Worm (Caenorhabditis elegans) whole organism, mixed stage, embryonic: ENCODE measurements around the gene rnp-3.
"Not testable (repeated sequence)": the region's sequence is repeated elsewhere in the genome, so short reads cannot be mapped to it uniquely, and the experiment has no call there.

Source experiments
- lin-13 ChIP-seq: fragments of 150-350 bp; optimal IDR thresholded peaks from 2 replicates; lab custom pipeline; 2014; ENCODE audit warnings: missing biosample characterization, missing genetic modification characterization
- pha-4 ChIP-seq: fragments of 150-350 bp; optimal IDR thresholded peaks from 2 replicates; lab custom pipeline; 2018; ENCODE audit warnings: missing biosample characterization, missing genetic modification reagents, missing genetic modification characterization
- snpc-4 ChIP-seq: fragments of 150-350 bp; optimal IDR thresholded peaks from 2 replicates; lab custom pipeline; 2014; ENCODE audit warnings: missing biosample characterization, missing genetic modification characterization
- unc-62 ChIP-seq: fragments of 150-350 bp; optimal IDR thresholded peaks from 2 replicates; lab custom pipeline; 2014; ENCODE audit warnings: missing biosample characterization, missing genetic modification reagents, missing genetic modification characterization
- ztf-11 ChIP-seq: fragments of 150-350 bp; optimal IDR thresholded peaks from 2 replicates; lab custom pipeline; 2014; ENCODE audit warnings: missing biosample characterization, missing genetic modification characterization

DNA sequence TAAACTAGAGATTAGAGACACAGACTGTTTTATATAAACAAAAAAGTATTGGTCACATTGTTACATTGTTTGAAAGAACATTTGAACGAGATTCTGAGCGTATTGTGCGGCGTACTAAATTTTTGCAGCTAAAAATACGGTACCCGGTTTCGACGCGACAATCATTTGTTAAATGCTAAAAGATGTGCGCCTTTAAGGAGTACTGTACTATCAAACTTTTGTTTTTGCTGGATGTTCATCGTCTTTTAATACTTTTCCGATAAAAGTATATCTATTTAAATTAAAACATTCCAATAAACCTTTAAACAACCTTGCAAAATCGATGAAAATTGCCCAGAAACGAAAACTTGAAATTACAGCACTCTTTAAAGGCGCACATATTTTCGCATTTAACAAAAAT, 22.8 kb downstream of the rnp-3 start, which contains the start of gene K06B9.6:
- not testable (repeated sequence) for TF ChIP-seq pha-4 (tag; lab: Kevin White, UChicago); ztf-11; unc-62; lin-13; snpc-4 (tag; lab: Kevin White, UChicago)
